Worm (Caenorhabditis elegans) whole organism, young adult: ENCODE measurements around the gene Y32B12B.2.

ENCODE experiments used
- nhr-80 ChIP-seq: sonication (generic microtip); optimal IDR thresholded peaks from 2 replicates; lab custom pipeline; 2016; ENCODE audit warnings: missing genetic modification characterization, missing compliant biosample characterization
- ztf-26 ChIP-seq: sonication (generic microtip); optimal IDR thresholded peaks from 2 replicates; lab custom pipeline; 2017; ENCODE audit warnings: missing genetic modification characterization, missing compliant biosample characterization

DNA sequence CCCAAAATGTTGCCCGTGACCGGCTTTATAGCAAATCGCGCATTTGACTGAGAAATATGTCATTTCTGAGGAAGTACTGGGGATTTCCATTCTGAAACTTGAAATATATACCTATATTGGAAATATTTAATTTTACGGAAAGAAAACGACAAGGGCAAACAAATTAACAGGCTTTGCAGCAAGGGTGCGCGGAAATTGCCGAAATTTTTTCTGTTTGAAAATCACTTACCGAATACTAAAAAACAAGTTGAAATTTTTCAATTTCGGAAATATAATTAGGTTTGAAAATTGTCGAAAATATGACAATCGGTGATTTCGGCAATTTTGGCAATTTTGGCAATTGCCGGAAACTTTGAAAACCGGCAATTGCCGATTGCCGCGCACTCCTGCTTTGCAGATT, 32.4 kb upstream of the Y32B12B.2 start, which contains the start of gene nhr-54:
- no peak for TF ChIP-seq nhr-80 (tag; lab: Kevin White, UChicago)
- TF ChIP-seq ztf-26 = no peak
